Worm (Caenorhabditis elegans): ENCODE results near the gene trpa-1.

Gene trpa-1

DNA sequence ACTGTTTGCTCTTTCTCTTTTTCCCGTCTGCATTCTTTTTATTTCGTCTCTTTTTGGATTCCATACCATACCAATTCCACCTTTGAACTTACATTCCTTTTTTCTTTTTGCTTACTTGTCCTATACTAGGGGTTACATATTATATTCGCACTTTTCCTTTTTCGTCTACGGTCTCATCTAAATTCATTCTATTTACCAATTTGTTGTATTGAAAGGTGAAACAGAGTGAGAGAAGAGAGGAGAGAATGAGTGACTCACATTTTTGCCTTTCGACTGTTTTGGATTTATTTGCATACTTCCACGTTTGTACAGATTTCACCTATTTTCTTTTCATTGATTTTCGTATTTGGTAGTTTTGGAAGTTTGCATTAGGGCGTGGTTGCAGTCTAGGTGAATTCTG lies 898 bp upstream of the trpa-1 start:
- TF ChIP-seq ctbp-1 (GFP tag; IDR thresholded peaks at IDR 0.05) (no peak), F49E8.2 (tag; optimal IDR thresholded peaks at IDR 0.05; ENCODE audit: borderline replicate concordance) (no peak), dve-1 (tag; optimal IDR thresholded peaks at IDR 0.05; ENCODE audit: insufficient read depth) (peak; percentile 28), hmg-1.1 (GFP tag; IDR thresholded peaks at IDR 0.05) (no peak), zip-2 (tag; optimal IDR thresholded peaks at IDR 0.05) (no peak), nhr-6 (tag; optimal IDR thresholded peaks at IDR 0.05) (peak; percentile 86), lin-29 (GFP tag; IDR thresholded peaks at IDR 0.05) (no peak), nhr-10 (tag; optimal IDR thresholded peaks at IDR 0.05) (no peak), gei-8 (GFP tag; optimal IDR thresholded peaks at IDR 0.05) (no peak), mes-2 (tag; optimal IDR thresholded peaks at IDR 0.05; ENCODE audit: poor library complexity, severe bottlenecking) (no peak), spr-3 (GFP tag; optimal IDR thresholded peaks at IDR 0.05) (no peak), jun-1 (tag; optimal IDR thresholded peaks at IDR 0.05) (no peak), daf-16 (GFP tag; optimal IDR thresholded peaks at IDR 0.05) (no peak), daf-16 (tag; optimal IDR thresholded peaks at IDR 0.05) (peak; percentile 32), aly-2 (tag; optimal IDR thresholded peaks at IDR 0.05) (no peak), ZK337.2 (GFP tag; IDR thresholded peaks at IDR 0.05) (no peak), Y105C5A.15 (GFP tag; IDR thresholded peaks at IDR 0.05) (no peak), set-16 (GFP tag; IDR thresholded peaks at IDR 0.05) (no peak), D1046.2 (GFP tag; IDR thresholded peaks at IDR 0.05) (no peak), ces-1 (GFP tag; optimal IDR thresholded peaks at IDR 0.05) (no peak), hlh-11 (tag; optimal IDR thresholded peaks at IDR 0.05) (no peak), nhr-237 (tag; optimal IDR thresholded peaks at IDR 0.05) (no peak)

DNA sequence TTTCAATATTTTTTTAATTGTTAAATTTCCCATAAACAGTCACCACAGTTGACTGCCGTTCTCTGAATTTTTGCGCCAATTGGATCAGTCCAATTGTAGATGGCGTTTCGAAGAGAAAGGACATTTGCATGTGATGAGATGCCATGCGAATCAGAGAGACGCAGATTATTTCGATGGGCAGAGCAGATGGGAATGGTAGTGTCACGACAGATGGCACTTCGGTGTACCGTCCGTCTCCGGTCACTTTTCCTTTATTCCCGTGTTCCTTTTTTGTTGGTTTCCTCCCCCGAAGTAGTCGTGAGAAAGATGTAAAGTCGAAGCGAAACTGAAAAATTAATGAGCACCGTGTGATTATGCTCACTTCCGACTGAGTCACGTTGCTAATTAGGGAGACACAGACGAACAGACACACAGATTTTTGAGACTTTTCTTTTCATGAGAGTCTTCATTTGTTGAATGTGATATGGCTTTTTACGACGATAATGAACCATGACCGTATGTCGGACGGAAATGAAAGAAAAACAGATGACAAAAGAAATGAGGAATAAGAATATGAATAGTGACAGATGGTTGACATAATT lies 3.4 kb downstream of the trpa-1 start:
- no peak for TF ChIP-seq zip-11 (GFP tag; IDR thresholded peaks at IDR 0.05)
- no peak for TF ChIP-seq pha-4 (GFP tag; IDR thresholded peaks at IDR 0.05)
- TF ChIP-seq pha-4 (tag; optimal IDR thresholded peaks at IDR 0.05): no peak
- 0 out of 2 replicates have a peak, but pooled peaks have one; percentile 42 for TF ChIP-seq dmd-8 (GFP tag; IDR thresholded peaks at IDR 0.05)
- TF ChIP-seq zip-2 (tag; optimal IDR thresholded peaks at IDR 0.05): no peak
- TF ChIP-seq fkh-10 (GFP tag; optimal IDR thresholded peaks at IDR 0.05): no peak

DNA sequence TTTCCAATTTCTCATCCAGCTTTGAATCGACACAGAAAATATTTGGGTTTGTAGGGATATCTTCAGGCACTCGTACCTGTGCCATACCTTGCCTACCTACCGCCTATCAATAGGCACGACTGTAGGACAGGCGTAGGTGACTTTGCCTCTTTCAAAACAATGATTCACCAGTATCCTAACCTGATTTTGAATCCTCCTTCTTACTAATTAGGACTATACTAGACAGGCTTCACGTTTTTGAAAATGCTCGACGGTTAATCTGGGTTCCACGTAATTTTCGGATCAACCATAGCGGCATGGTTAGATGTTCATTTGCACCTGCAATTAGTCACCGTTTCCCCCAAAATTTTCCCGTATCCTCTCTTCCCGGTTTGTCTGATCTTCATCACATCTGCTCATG lies 4.1 kb downstream of the trpa-1 start:
- TF ChIP-seq aha-1 (tag) (peak; percentile 53), nhr-111 (GFP tag; optimal IDR thresholded peaks at IDR 0.05) (no peak), ceh-32 (tag; optimal IDR thresholded peaks at IDR 0.05; ENCODE audit: poor library complexity) (no peak), D1046.2 (GFP tag; IDR thresholded peaks at IDR 0.05) (no peak), unc-62 (GFP tag; optimal IDR thresholded peaks at IDR 0.05 in 1 of 2) (peak in 1 of 2 experiments; percentile 65), unc-62 (tag; optimal IDR thresholded peaks at IDR 0.05) (no peak), lir-3 (tag; optimal IDR thresholded peaks at IDR 0.05) (no peak), Y5F2A.4 (GFP tag; optimal IDR thresholded peaks at IDR 0.05) (no peak), ceh-62 (tag; optimal IDR thresholded peaks at IDR 0.05) (no peak), egl-43 (GFP tag; IDR thresholded peaks at IDR 0.05) (no peak), tag-97 (GFP tag; IDR thresholded peaks at IDR 0.05) (no peak), mes-2 (tag; optimal IDR thresholded peaks at IDR 0.05; ENCODE audit: poor library complexity, severe bottlenecking) (no peak), hmg-1.1 (GFP tag; IDR thresholded peaks at IDR 0.05) (no peak)

- TF ChIP-seq rbr-2 (tag; optimal IDR thresholded peaks at IDR 0.05) (peak; percentile 67), pqm-1 (tag; optimal IDR thresholded peaks at IDR 0.05) (no peak), lin-15B (tag; optimal IDR thresholded peaks at IDR 0.05) (no peak), aha-1 (tag) (peak; percentile 53), aly-2 (tag; optimal IDR thresholded peaks at IDR 0.05) (no peak), nhr-111 (GFP tag; optimal IDR thresholded peaks at IDR 0.05) (no peak), hlh-30 (tag; optimal IDR thresholded peaks at IDR 0.05; ENCODE audit: insufficient read depth) (peak; percentile 15), lin-29 (GFP tag; IDR thresholded peaks at IDR 0.05) (no peak), ztf-7 (tag; optimal IDR thresholded peaks at IDR 0.05) (no peak), F37D6.2 (tag; optimal IDR thresholded peaks at IDR 0.05) (peak; percentile 5), mes-2 (tag; optimal IDR thresholded peaks at IDR 0.05; ENCODE audit: poor library complexity, severe bottlenecking) (peak; percentile 18), unc-39 (tag; optimal IDR thresholded peaks at IDR 0.05) (no peak), unc-130 (GFP tag; optimal IDR thresholded peaks at IDR 0.05) (no peak), ceh-32 (tag; optimal IDR thresholded peaks at IDR 0.05; ENCODE audit: poor library complexity) (no peak), vab-7 (GFP tag; IDR thresholded peaks at IDR 0.05) (no peak), daf-16 (GFP tag; optimal IDR thresholded peaks at IDR 0.05) (no peak), daf-16 (tag; optimal IDR thresholded peaks at IDR 0.05) (no peak), nhr-11 (tag; optimal IDR thresholded peaks at IDR 0.05) (peak; percentile 33), nhr-41 (GFP tag; IDR thresholded peaks at IDR 0.05) (no peak)
Observed at ce11 chrIV:11871083-11871482, 6.8 kb downstream of the trpa-1 start.

All from whole organism, L4 larva.